Worm (Caenorhabditis elegans) whole organism, midembryonic: Measurements from ENCODE around the gene let-19.

Experiments
- cog-1 ChIP-seq: sonication (generic microtip); optimal IDR thresholded peaks from 2 replicates; lab custom pipeline; 2016; ENCODE audit warnings: missing genetic modification characterization, missing compliant biosample characterization
- klf-2 ChIP-seq: fragments of 200-800 bp; sonication (Bioruptor generic); conservative IDR thresholded peaks from 2 replicates; pipeline ENCODE4 v1.3.6; 2022; ENCODE audit warnings: missing genetic modification reagents, missing genetic modification characterization, missing compliant biosample characterization
- tab-1 ChIP-seq: fragments of 200-800 bp; sonication (Bioruptor generic); IDR thresholded peaks from 2 replicates; pipeline ENCODE4 v1.3.6; 2022; ENCODE audit warnings: missing genetic modification characterization, missing compliant biosample characterization
- ztf-23 ChIP-seq: fragments of 200-800 bp; sonication (Bioruptor generic); IDR thresholded peaks from 2 replicates; pipeline ENCODE4 v1.3.6; 2022; ENCODE audit warnings: missing genetic modification reagents, missing genetic modification characterization, missing compliant biosample characterization

ce11 chrII:8755270-8755669 is 15.5 kb upstream of the let-19 start, which contains the start of gene K08F8.7:
- TF ChIP-seq klf-2 (GFP tag; lab: Robert Waterston, UW) = no peak
- TF ChIP-seq tab-1 (GFP tag; lab: Robert Waterston, UW) = no peak
- no peak for TF ChIP-seq cog-1 (tag; lab: Kevin White, UChicago)
- no peak for TF ChIP-seq ztf-23 (GFP tag; lab: Robert Waterston, UW)
